Fruit fly (Drosophila melanogaster) whole organism, pupa: ENCODE data around the gene CG31191.

ENCODE experiments used
- CG12605 ChIP-seq: fragments of 200-800 bp; sonication (Bioruptor generic); IDR thresholded peaks from 2 replicates; pipeline ENCODE4 v1.3.6; 2022; ENCODE audit warnings: missing biosample characterization, missing genetic modification characterization
- CG17806 ChIP-seq: fragments of 200-800 bp; sonication (Bioruptor generic); optimal IDR thresholded peaks from 2 replicates; lab custom pipeline; 2018; ENCODE audit warnings: missing biosample characterization, mild to moderate bottlenecking, missing genetic modification characterization, moderate library complexity
- CG8159 ChIP-seq: fragments of 200-800 bp; sonication (Bioruptor generic); optimal IDR thresholded peaks from 3 replicates; lab custom pipeline; 2018; ENCODE audit warnings: missing biosample characterization, mild to moderate bottlenecking, missing genetic modification characterization, moderate library complexity
- D1 ChIP-seq: fragments of 200-800 bp; sonication (Bioruptor generic); optimal IDR thresholded peaks from 2 replicates; lab custom pipeline; 2018; ENCODE audit warnings: missing biosample characterization, mild to moderate bottlenecking, missing genetic modification characterization, moderate library complexity
- Pif1B ChIP-seq: fragments of 200-800 bp; sonication (Bioruptor generic); optimal IDR thresholded peaks from 3 replicates; lab custom pipeline; 2016; ENCODE audit warnings: missing biosample characterization, missing genetic modification characterization

DNA sequence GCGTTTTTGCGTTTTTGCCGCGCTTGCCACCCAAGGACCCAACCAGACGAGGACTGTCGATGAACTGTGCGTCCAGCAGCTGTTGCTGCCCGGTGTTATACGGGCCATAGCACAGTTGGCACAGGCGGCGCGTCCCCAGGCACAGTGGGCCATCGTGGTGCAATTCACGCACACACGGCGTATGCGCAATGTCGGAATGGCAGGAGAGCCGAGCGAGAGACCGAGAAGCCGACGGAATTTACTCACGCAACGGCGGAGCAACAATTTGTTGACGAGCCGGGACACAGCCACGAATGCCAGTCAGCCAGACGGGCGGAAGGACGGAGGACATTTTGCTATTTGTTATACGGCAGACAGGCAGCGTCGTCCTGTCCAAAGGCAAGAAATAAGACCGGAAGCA lies at the start of gene CG31191:
- peak; percentile 53; the same call in 1 of the 2 replicates for TF ChIP-seq CG12605 (GFP tag; lab: Robert Waterston, UW)
- no peak for TF ChIP-seq Pif1B (GFP tag; lab: Kevin White, UChicago)
- TF ChIP-seq CG17806 (tag; lab: Kevin White, UChicago) = no peak
- no peak for TF ChIP-seq D1
- no peak for TF ChIP-seq CG8159
